Fruit fly (Drosophila melanogaster): Measurements from ENCODE around the gene odd.

Gene odd

dm6 chr2L:3632047-3632880 is 25.7 kb upstream of the odd start (continued):
- TF ChIP-seq esn (GFP tag; optimal IDR thresholded peaks at IDR 0.05) = peak; percentile 97
- TF ChIP-seq CG16779 (tag; optimal IDR thresholded peaks at IDR 0.05) = peak; percentile 91
- TF ChIP-seq CG34406 (GFP tag; optimal IDR thresholded peaks at IDR 0.05) = peak; percentile 95
- TF ChIP-seq CG1621 (tag; optimal IDR thresholded peaks at IDR 0.05) = peak; percentile 92
- peak; percentile 99 for TF ChIP-seq eg (GFP tag; IDR thresholded peaks at IDR 0.05)
- peak; percentile 95 for TF ChIP-seq Hr39 (GFP tag; optimal IDR thresholded peaks at IDR 0.05)
- TF ChIP-seq CG6163 (GFP tag; IDR thresholded peaks at IDR 0.05) = peak; percentile 98
- peak; percentile 96 for TF ChIP-seq vri (GFP tag; optimal IDR thresholded peaks at IDR 0.05)
- peak; percentile 98 for TF ChIP-seq Met (GFP tag; optimal IDR thresholded peaks at IDR 0.05)
- peak; percentile 94 for TF ChIP-seq net (GFP tag; optimal IDR thresholded peaks at IDR 0.05)
- TF ChIP-seq CG9139 (GFP tag; optimal IDR thresholded peaks at IDR 0.05) = peak; percentile 83
- TF ChIP-seq CG3032 (tag; optimal IDR thresholded peaks at IDR 0.05) = peak; percentile 99
- peak; percentile 99 for TF ChIP-seq Eip78C (GFP tag)
- TF ChIP-seq CG6276 (GFP tag; optimal IDR thresholded peaks at IDR 0.05) = peak; percentile 99
- peak; percentile 94 for TF ChIP-seq CG3919 (GFP tag; optimal IDR thresholded peaks at IDR 0.05)
- TF ChIP-seq Hr4 (GFP tag; optimal IDR thresholded peaks at IDR 0.05) = peak; percentile 93
- TF ChIP-seq achi (GFP tag; optimal IDR thresholded peaks at IDR 0.05) = peak; percentile 93
- peak; percentile 97 for TF ChIP-seq Eip93F (GFP tag; optimal IDR thresholded peaks at IDR 0.05)
- TF ChIP-seq CG11294 (GFP tag; IDR thresholded peaks at IDR 0.05) = peak; percentile 98
- TF ChIP-seq Sox102F (GFP tag; optimal IDR thresholded peaks at IDR 0.05) = peak; percentile 95
- peak; percentile 98 for TF ChIP-seq CG6808 (GFP tag; optimal IDR thresholded peaks at IDR 0.05)
- TF ChIP-seq CG10631 (GFP tag; optimal IDR thresholded peaks at IDR 0.05) = peak; percentile 89
- peak; percentile 90 to 91 for TF ChIP-seq ss (GFP tag; optimal IDR thresholded peaks at IDR 0.05)
- peak; percentile 90 for TF ChIP-seq Lpt (GFP tag; optimal IDR thresholded peaks at IDR 0.05)
- peak; percentile 87 for TF ChIP-seq CG4318 (GFP tag; optimal IDR thresholded peaks at IDR 0.05)
- TF ChIP-seq CG6854 (GFP tag; optimal IDR thresholded peaks at IDR 0.05) = peak; percentile 97
- peak; percentile 94 for TF ChIP-seq lz (GFP tag; optimal IDR thresholded peaks at IDR 0.05)
- TF ChIP-seq topi (GFP tag; optimal IDR thresholded peaks at IDR 0.05) = peak; percentile 96
- TF ChIP-seq CG6792 (GFP tag; optimal IDR thresholded peaks at IDR 0.05) = peak; percentile 94
- peak; percentile 88 for TF ChIP-seq Sox15 (GFP tag; optimal IDR thresholded peaks at IDR 0.05)
- peak; percentile 95 for TF ChIP-seq CG31627 (GFP tag; optimal IDR thresholded peaks at IDR 0.05)
- TF ChIP-seq CG32006 (GFP tag; optimal IDR thresholded peaks at IDR 0.05) = peak; percentile 95
- peak; percentile 99 for TF ChIP-seq CG11762 (GFP tag; optimal IDR thresholded peaks at IDR 0.05; ENCODE audit: insufficient read depth)
- TF ChIP-seq CG7368 (GFP tag; optimal IDR thresholded peaks at IDR 0.05) = peak; percentile 98
- peak; percentile 74 for TF ChIP-seq dac (GFP tag; optimal IDR thresholded peaks at IDR 0.05)
- TF ChIP-seq Blimp-1 (GFP tag; optimal IDR thresholded peaks at IDR 0.05) = peak; percentile 96
- peak; percentile 88 for TF ChIP-seq CG11902 (GFP tag; optimal IDR thresholded peaks at IDR 0.05)
- peak; percentile 94 for TF ChIP-seq CG8632 (GFP tag; optimal IDR thresholded peaks at IDR 0.05)
- TF ChIP-seq Ets21C (GFP tag; optimal IDR thresholded peaks at IDR 0.05) = peak; percentile 89
- peak; percentile 98 for TF ChIP-seq CG8119 (GFP tag; IDR thresholded peaks at IDR 0.05)
- peak; percentile 97 for TF ChIP-seq Sox14 (GFP tag; optimal IDR thresholded peaks at IDR 0.05)
